Worm (Caenorhabditis elegans) whole organism, early embryonic: ENCODE data around the gene tkr-2.

Source experiments
- aly-1 ChIP-seq: sonication (generic microtip); optimal IDR thresholded peaks from 2 replicates; lab custom pipeline; 2016; ENCODE audit warnings: missing genetic modification characterization, missing compliant biosample characterization
- ama-1 ChIP-seq: fragments of 150-350 bp; optimal IDR thresholded peaks from 2 replicates; lab custom pipeline; 2014
- ceh-13 ChIP-seq: fragments of 200-800 bp; sonication (Bioruptor generic); optimal IDR thresholded peaks from 2 replicates; lab custom pipeline; 2018; ENCODE audit warnings: mild to moderate bottlenecking, missing genetic modification characterization, missing compliant biosample characterization
- ceh-36 ChIP-seq: sonication (generic microtip); optimal IDR thresholded peaks from 2 replicates; lab custom pipeline; 2016; ENCODE audit warnings: missing genetic modification characterization, inconsistent platforms, missing compliant biosample characterization
- ets-7 ChIP-seq: sonication (generic microtip); optimal IDR thresholded peaks from 2 replicates; lab custom pipeline; 2016; ENCODE audit warnings: missing genotype, missing genetic modification characterization, missing compliant biosample characterization
- hmbx-1 ChIP-seq: sonication (generic microtip); optimal IDR thresholded peaks from 2 replicates; lab custom pipeline; 2016; ENCODE audit warnings: mild to moderate bottlenecking, missing genetic modification characterization, missing compliant biosample characterization
- hmg-4 ChIP-seq: fragments of 200-800 bp; sonication (Bioruptor generic); optimal IDR thresholded peaks from 2 replicates; lab custom pipeline; 2018; ENCODE audit warnings: mild to moderate bottlenecking, missing genetic modification characterization, missing compliant biosample characterization
- hnd-1 ChIP-seq: sonication (generic microtip); optimal IDR thresholded peaks from 2 replicates; lab custom pipeline; 2016; ENCODE audit warnings: missing genetic modification characterization, missing compliant biosample characterization
- pes-1 ChIP-seq: fragments of 200-800 bp; sonication (Bioruptor generic); IDR thresholded peaks from 2 replicates; pipeline ENCODE4 v1.3.6; 2022; ENCODE audit warnings: missing genetic modification reagents, missing genetic modification characterization, missing compliant biosample characterization
- scrt-1 ChIP-seq: fragments of 200-800 bp; sonication (Bioruptor generic); IDR thresholded peaks from 2 replicates; pipeline ENCODE4 v1.3.6; 2022; ENCODE audit warnings: missing genetic modification characterization, missing compliant biosample characterization
- tbx-11 ChIP-seq: fragments of 200-800 bp; sonication (Bioruptor generic); IDR thresholded peaks from 2 replicates; pipeline ENCODE4 v1.3.6; 2022; ENCODE audit warnings: missing genetic modification characterization, missing compliant biosample characterization
- tbx-37 ChIP-seq: fragments of 200-800 bp; sonication (Bioruptor generic); conservative IDR thresholded peaks from 2 replicates; pipeline ENCODE4 v1.3.6; 2022; ENCODE audit warnings: missing genetic modification reagents, missing genetic modification characterization, missing compliant biosample characterization
- tra-4 ChIP-seq: sonication (generic microtip); optimal IDR thresholded peaks from 2 replicates; lab custom pipeline; 2017; ENCODE audit warnings: missing genetic modification characterization, missing compliant biosample characterization

- TF ChIP-seq ama-1 (lab: Kevin White, UChicago): no peak
- TF ChIP-seq tbx-37 (GFP tag; lab: Robert Waterston, UW): no peak
- TF ChIP-seq ceh-36: no peak
- TF ChIP-seq aly-1 (tag; lab: Kevin White, UChicago): no peak
- no peak for TF ChIP-seq hmbx-1
- no peak for TF ChIP-seq scrt-1 (GFP tag; lab: Robert Waterston, UW)
- TF ChIP-seq ets-7: no peak
- no peak for TF ChIP-seq hmg-4 (GFP tag; lab: Kevin White, UChicago)
- TF ChIP-seq ceh-13: no peak
- TF ChIP-seq hnd-1 (tag; lab: Kevin White, UChicago): no peak
- no peak for TF ChIP-seq pes-1 (GFP tag; lab: Robert Waterston, UW)
- TF ChIP-seq tra-4 (tag; lab: Kevin White, UChicago): no peak
- TF ChIP-seq tbx-11 (GFP tag; lab: Robert Waterston, UW): no peak
Measured at ce11 chrIV:6230560-6231073, 28.7 kb downstream of the tkr-2 start, which contains the start of gene F58F9.4.
